Worm (Caenorhabditis elegans) whole organism, L3 larva: ENCODE measurements around the gene C32D5.4.

ENCODE experiments used
- R02D3.7 ChIP-seq: fragments of 150-350 bp; optimal IDR thresholded peaks from 2 replicates; lab custom pipeline; 2014; ENCODE audit warnings: missing biosample characterization, missing genetic modification characterization
- aly-2 ChIP-seq: fragments of 150-350 bp; optimal IDR thresholded peaks from 2 replicates; lab custom pipeline; 2014; ENCODE audit warnings: missing biosample characterization, missing genetic modification characterization
- ama-1 ChIP-seq: fragments of 150-350 bp; optimal IDR thresholded peaks from 2 replicates; lab custom pipeline; 2018
- ceh-28 ChIP-seq: fragments of 150-350 bp; optimal IDR thresholded peaks from 2 replicates; lab custom pipeline; 2014; ENCODE audit warnings: missing biosample characterization, missing genetic modification reagents, missing genetic modification characterization
- ceh-82 ChIP-seq: fragments of 150-350 bp; optimal IDR thresholded peaks from 2 replicates; lab custom pipeline; 2014; ENCODE audit warnings: missing biosample characterization, missing genetic modification characterization
- ceh-9 ChIP-seq: sonication (generic microtip); optimal IDR thresholded peaks from 2 replicates; lab custom pipeline; 2018; ENCODE audit warnings: missing biosample characterization, missing genetic modification characterization
- daf-12 ChIP-seq: fragments of 150-350 bp; optimal IDR thresholded peaks from 2 replicates; lab custom pipeline; 2014; ENCODE audit warnings: missing biosample characterization, missing genetic modification reagents, missing genetic modification characterization
- egl-27 ChIP-seq: sonication (generic microtip); optimal IDR thresholded peaks from 4 replicates; lab custom pipeline; 2017; ENCODE audit warnings: missing biosample characterization, missing genetic modification reagents, missing genetic modification characterization
- egl-5 ChIP-seq: fragments of 150-350 bp; optimal IDR thresholded peaks from 2 replicates; lab custom pipeline; 2017; ENCODE audit warnings: missing biosample characterization, missing genetic modification reagents, missing genetic modification characterization, inconsistent platforms
- elt-2 ChIP-seq: sonication (generic microtip); optimal IDR thresholded peaks from 2 replicates; lab custom pipeline; 2016; ENCODE audit warnings: missing genetic modification reagents, mild to moderate bottlenecking, missing genetic modification characterization, missing compliant biosample characterization
- eor-1 ChIP-seq, 2 experiments: fragments of 150-350 bp; optimal IDR thresholded peaks; 2 replicates each; lab custom pipeline; 2014 to 2018; ENCODE audit warnings: missing biosample characterization in 2 of 2, missing genetic modification characterization in 2 of 2
- fkh-10 ChIP-seq: sonication (generic microtip); optimal IDR thresholded peaks from 2 replicates; lab custom pipeline; 2017; ENCODE audit warnings: missing biosample characterization, missing genetic modification reagents, missing genetic modification characterization
- fkh-2 ChIP-seq: fragments of 150-350 bp; optimal IDR thresholded peaks from 2 replicates; lab custom pipeline; 2014; ENCODE audit warnings: missing biosample characterization, missing genetic modification reagents, missing genetic modification characterization
- hmg-11 ChIP-seq: sonication (generic microtip); optimal IDR thresholded peaks from 2 replicates; lab custom pipeline; 2016; ENCODE audit warnings: missing genetic modification characterization, missing compliant biosample characterization
- jun-1 ChIP-seq: fragments of 150-350 bp; optimal IDR thresholded peaks from 2 replicates; lab custom pipeline; 2014; ENCODE audit warnings: missing biosample characterization, missing genetic modification reagents, missing genetic modification characterization
- lin-15B ChIP-seq: fragments of 150-350 bp; optimal IDR thresholded peaks from 2 replicates; lab custom pipeline; 2014; ENCODE audit warnings: missing biosample characterization, missing genetic modification characterization
- lin-39 ChIP-seq: fragments of 150-350 bp; optimal IDR thresholded peaks from 2 replicates; lab custom pipeline; 2018; ENCODE audit warnings: missing biosample characterization, missing genetic modification reagents, missing genetic modification characterization
- lsy-12 ChIP-seq: sonication (generic microtip); optimal IDR thresholded peaks from 2 replicates; lab custom pipeline; 2016; ENCODE audit warnings: mild to moderate bottlenecking, missing genetic modification characterization, missing compliant biosample characterization
- mdl-1 ChIP-seq: fragments of 150-350 bp; optimal IDR thresholded peaks from 2 replicates; lab custom pipeline; 2014; ENCODE audit warnings: missing biosample characterization, missing genetic modification characterization
- mml-1 ChIP-seq: fragments of 150-350 bp; sonication (generic microtip); optimal IDR thresholded peaks from 3 replicates; lab custom pipeline; 2014; ENCODE audit warnings: missing biosample characterization, missing genetic modification characterization
- nfya-1 ChIP-seq: sonication (generic microtip); optimal IDR thresholded peaks from 2 replicates; lab custom pipeline; 2017; ENCODE audit warnings: missing genetic modification characterization, mild to moderate bottlenecking, missing compliant biosample characterization, antibody characterized with exemption, moderate library complexity; ENCODE audit not compliant: insufficient read depth
- nhr-11 ChIP-seq: fragments of 150-350 bp; optimal IDR thresholded peaks from 2 replicates; lab custom pipeline; 2014; ENCODE audit warnings: missing biosample characterization, missing genetic modification characterization
- nhr-23 ChIP-seq: fragments of 150-350 bp; optimal IDR thresholded peaks from 2 replicates; lab custom pipeline; 2014; ENCODE audit warnings: missing biosample characterization, missing genetic modification reagents, missing genetic modification characterization
- nhr-237 ChIP-seq: fragments of 150-350 bp; optimal IDR thresholded peaks from 2 replicates; lab custom pipeline; 2014; ENCODE audit warnings: missing biosample characterization, missing genetic modification characterization
- nhr-25 ChIP-seq: sonication (generic microtip); optimal IDR thresholded peaks from 2 replicates; lab custom pipeline; 2017; ENCODE audit warnings: missing biosample characterization, missing genetic modification characterization
- nhr-43 ChIP-seq: sonication (generic microtip); optimal IDR thresholded peaks from 2 replicates; lab custom pipeline; 2016; ENCODE audit warnings: mild to moderate bottlenecking, missing genetic modification characterization, missing compliant biosample characterization; ENCODE audit not compliant: poor library complexity, severe bottlenecking
- nhr-76 ChIP-seq: fragments of 150-350 bp; sonication (generic microtip); optimal IDR thresholded peaks from 5 replicates; lab custom pipeline; 2014; ENCODE audit warnings: missing biosample characterization, missing genetic modification characterization
- pha-4 ChIP-seq: fragments of 150-350 bp; optimal IDR thresholded peaks from 2 replicates; lab custom pipeline; 2014; ENCODE audit warnings: missing biosample characterization, missing genetic modification reagents, missing genetic modification characterization
- pqm-1 ChIP-seq: fragments of 150-350 bp; optimal IDR thresholded peaks from 2 replicates; lab custom pipeline; 2017; ENCODE audit warnings: missing biosample characterization, missing genetic modification characterization, inconsistent platforms
- skn-1 ChIP-seq: fragments of 150-350 bp; optimal IDR thresholded peaks from 2 replicates; lab custom pipeline; 2014; ENCODE audit warnings: missing biosample characterization, missing genetic modification characterization
- snpc-4 ChIP-seq: fragments of 150-350 bp; optimal IDR thresholded peaks from 2 replicates; lab custom pipeline; 2014; ENCODE audit warnings: missing biosample characterization, missing genetic modification characterization
- tbx-2 ChIP-seq: sonication (generic microtip); optimal IDR thresholded peaks from 2 replicates; lab custom pipeline; 2016; ENCODE audit warnings: mild to moderate bottlenecking, missing genetic modification characterization, missing compliant biosample characterization
- unc-39 ChIP-seq: sonication (generic microtip); optimal IDR thresholded peaks from 4 replicates; lab custom pipeline; 2017; ENCODE audit warnings: missing biosample characterization, missing genetic modification characterization
- unc-62 ChIP-seq: fragments of 150-350 bp; sonication (generic microtip); optimal IDR thresholded peaks from 4 replicates; lab custom pipeline; 2014; ENCODE audit warnings: missing biosample characterization, missing genetic modification reagents, missing genetic modification characterization
- zag-1 ChIP-seq: fragments of 150-350 bp; optimal IDR thresholded peaks from 2 replicates; lab custom pipeline; 2014; ENCODE audit warnings: missing biosample characterization, missing genetic modification characterization
- ztf-11 ChIP-seq: fragments of 150-350 bp; optimal IDR thresholded peaks from 2 replicates; lab custom pipeline; 2014; ENCODE audit warnings: missing biosample characterization, missing genetic modification characterization
- ztf-4 ChIP-seq: fragments of 150-350 bp; optimal IDR thresholded peaks from 2 replicates; lab custom pipeline; 2014; ENCODE audit warnings: missing biosample characterization, missing genetic modification characterization

Gene C32D5.4

ce11 chrII:6322979-6323378 lies at the start of gene C32D5.4:
TSS of gene C32D5.4 (minus strand) at chrII:6323079.
- TF ChIP-seq aly-2 (tag; lab: Kevin White, UChicago) (no peak), fkh-10 (GFP tag; lab: Kevin White, UChicago) (no peak), ama-1 (lab: Kevin White, UChicago) (no peak), ceh-9 (tag; lab: Kevin White, UChicago) (no peak), skn-1 (no peak)

ce11 chrII:6371003-6371402 lies 48.1 kb upstream of the C32D5.4 start, which contains the start of gene lin-23:
TSS of gene lin-23 (plus strand) at chrII:6371303.
- no peak for TF ChIP-seq fkh-2 (tag; lab: Kevin White, UChicago)
- no peak for TF ChIP-seq fkh-10 (GFP tag; lab: Kevin White, UChicago)
- no peak for TF ChIP-seq ztf-11 (tag; lab: Kevin White, UChicago)
- TF ChIP-seq elt-2: no peak
- no peak for TF ChIP-seq egl-27 (tag; lab: Kevin White, UChicago)
- TF ChIP-seq nhr-25 (tag; lab: Kevin White, UChicago): peak; percentile 12
- no peak for TF ChIP-seq lin-39 (tag; lab: Kevin White, UChicago)
- TF ChIP-seq nfya-1 (tag; lab: Kevin White, UChicago): no peak

- peak; percentile 14 for TF ChIP-seq egl-27 (tag; lab: Kevin White, UChicago)
- TF ChIP-seq lsy-12: peak; percentile 52
- TF ChIP-seq jun-1 (tag; lab: Kevin White, UChicago): peak; percentile 51
- TF ChIP-seq nhr-11 (tag; lab: Kevin White, UChicago): peak; percentile 5
- no peak for TF ChIP-seq ztf-4 (tag; lab: Kevin White, UChicago)
- TF ChIP-seq aly-2 (tag; lab: Kevin White, UChicago): no peak
- peak; percentile 39 for TF ChIP-seq ceh-82 (tag; lab: Kevin White, UChicago)
- TF ChIP-seq nhr-43 (tag; lab: Kevin White, UChicago): peak; percentile 67
- no peak for TF ChIP-seq daf-12 (tag; lab: Kevin White, UChicago)
- TF ChIP-seq hmg-11: peak; percentile 89
- TF ChIP-seq mdl-1 (tag; lab: Kevin White, UChicago): peak; percentile 85
- TF ChIP-seq elt-2: peak; percentile 70
- TF ChIP-seq fkh-10 (GFP tag; lab: Kevin White, UChicago): peak; percentile 25
- no peak for TF ChIP-seq unc-62 (GFP tag; lab: Kevin White, UChicago)
- peak; percentile 53 for TF ChIP-seq R02D3.7 (tag; lab: Kevin White, UChicago)
- TF ChIP-seq fkh-2 (tag; lab: Kevin White, UChicago): no peak
- TF ChIP-seq lin-15B (tag; lab: Kevin White, UChicago): peak; percentile 93
- TF ChIP-seq eor-1 (tag; optimal IDR thresholded peaks at IDR 0.05; lab: Kevin White, UChicago): no peak
- TF ChIP-seq nhr-237: no peak
- TF ChIP-seq mml-1: no peak
- peak; percentile 89 for TF ChIP-seq nfya-1 (tag; lab: Kevin White, UChicago)
- peak; percentile 92 for TF ChIP-seq nhr-25 (tag; lab: Kevin White, UChicago)
- TF ChIP-seq pha-4 (tag; lab: Kevin White, UChicago): peak; percentile 83
- peak; percentile 70 for TF ChIP-seq pqm-1 (tag; lab: Kevin White, UChicago)
- peak; percentile 4 for TF ChIP-seq skn-1
- no peak for TF ChIP-seq zag-1 (tag; lab: Kevin White, UChicago)
- no peak for TF ChIP-seq unc-39 (tag; lab: Kevin White, UChicago)
- peak; percentile 83 for TF ChIP-seq lin-39 (tag; lab: Kevin White, UChicago)
- peak; percentile 35 for TF ChIP-seq egl-5 (tag; lab: Kevin White, UChicago)
- peak; percentile 64 for TF ChIP-seq snpc-4 (tag; lab: Kevin White, UChicago)
- TF ChIP-seq tbx-2 (tag; lab: Kevin White, UChicago): peak; percentile 32
- peak; percentile 83 for TF ChIP-seq ceh-28 (tag; lab: Kevin White, UChicago)
- TF ChIP-seq nhr-23 (tag; lab: Kevin White, UChicago): peak; percentile 82
- TF ChIP-seq ceh-9 (tag; lab: Kevin White, UChicago): no peak
- TF ChIP-seq ama-1 (lab: Kevin White, UChicago): no peak
- TF ChIP-seq, all 47 proteins: peak for 23
Observed at ce11 chrII:6370110-6370509, 47.2 kb upstream of the C32D5.4 start.

ce11 chrII:6366696-6367095 lies 43.8 kb upstream of the C32D5.4 start, which contains the start of gene ctsa-4.1:
TSS of gene ctsa-4.1 (plus strand) at chrII:6366996.
- TF ChIP-seq nhr-23 (tag; lab: Kevin White, UChicago) (no peak), nhr-76 (no peak), ztf-11 (tag; lab: Kevin White, UChicago) (no peak)
